Fruit fly (Drosophila melanogaster) whole organism, embryonic: Measurements from ENCODE around the gene Cpr78Cb.

Experiments
- Atf-2 ChIP-seq: fragments of 200-800 bp; sonication (Bioruptor generic); optimal IDR thresholded peaks from 2 replicates; lab custom pipeline; 2016; ENCODE audit warnings: missing biosample characterization, missing genetic modification characterization
- CG2199 ChIP-seq: fragments of 200-800 bp; sonication (Bioruptor generic); IDR thresholded peaks from 3 replicates; pipeline ENCODE4 v1.3.6; 2022; ENCODE audit warnings: missing biosample characterization, missing genetic modification characterization
- CG31441 ChIP-seq: fragments of 200-800 bp; sonication (Bioruptor generic); IDR thresholded peaks from 2 replicates; pipeline ENCODE4 v1.3.6; 2022; ENCODE audit warnings: missing biosample characterization, missing genetic modification characterization
- CG7271 ChIP-seq: fragments of 200-800 bp; sonication (Bioruptor generic); optimal IDR thresholded peaks from 2 replicates; lab custom pipeline; 2018; ENCODE audit warnings: missing biosample characterization, mild to moderate bottlenecking, missing genetic modification characterization, moderate library complexity
- Dbx ChIP-seq: fragments of 200-800 bp; sonication (Bioruptor generic); IDR thresholded peaks from 3 replicates; pipeline ENCODE4 v1.3.6; 2022; ENCODE audit warnings: missing biosample characterization, missing genetic modification characterization
- chm ChIP-seq: fragments of 200-800 bp; sonication (Bioruptor generic); IDR thresholded peaks from 2 replicates; pipeline ENCODE4 v1.3.6; 2022; ENCODE audit warnings: missing biosample characterization, missing genetic modification characterization
- org-1 ChIP-seq: fragments of 200-800 bp; sonication (Bioruptor generic); optimal IDR thresholded peaks from 2 replicates; lab custom pipeline; 2017; ENCODE audit warnings: missing biosample characterization, missing genetic modification characterization
- usp ChIP-seq: fragments of >200 bp; optimal IDR thresholded peaks from 2 replicates; lab custom pipeline; 2017; ENCODE audit warnings: missing biosample characterization, missing genetic modification characterization

dm6 chr3L:21266101-21266656 is 28.1 kb upstream of the Cpr78Cb start:
- TF ChIP-seq chm: no peak
- TF ChIP-seq Atf-2: no peak
- TF ChIP-seq CG31441 (GFP tag; lab: Robert Waterston, UW): no peak
- TF ChIP-seq org-1 (GFP tag; lab: Kevin White, UChicago): no peak
- no peak for TF ChIP-seq usp (GFP tag; lab: Kevin White, UChicago)
- no peak for TF ChIP-seq CG7271 (tag; lab: Kevin White, UChicago)
- no peak for TF ChIP-seq Dbx (GFP tag; lab: Robert Waterston, UW)
- TF ChIP-seq CG2199 (GFP tag; lab: Robert Waterston, UW): no peak
